Worm (Caenorhabditis elegans) whole organism, L4 larva: ENCODE results near the gene nas-9.

Experiments
- F10B5.3 ChIP-seq: sonication (generic microtip); optimal IDR thresholded peaks from 2 replicates; lab custom pipeline; 2016; ENCODE audit warnings: mild to moderate bottlenecking, missing genetic modification characterization, missing compliant biosample characterization
- F26F4.8 ChIP-seq: fragments of 200-800 bp; sonication (Bioruptor generic); conservative IDR thresholded peaks from 2 replicates; pipeline ENCODE4 v1.3.6; 2022; ENCODE audit warnings: missing genetic modification characterization, missing compliant biosample characterization
- F37D6.2 ChIP-seq: sonication (generic microtip); optimal IDR thresholded peaks from 2 replicates; lab custom pipeline; 2016; ENCODE audit warnings: mild to moderate bottlenecking, missing genetic modification characterization, missing compliant biosample characterization
- F44E2.7 ChIP-seq: fragments of 200-800 bp; sonication (Bioruptor generic); IDR thresholded peaks from 2 replicates; pipeline ENCODE4 v2.1.2; 2022; ENCODE audit warnings: missing genetic modification characterization, missing compliant biosample characterization
- Y105C5A.15 ChIP-seq: fragments of 200-800 bp; sonication (Bioruptor generic); IDR thresholded peaks from 2 replicates; pipeline ENCODE4 v1.3.6; 2022; ENCODE audit warnings: missing genetic modification characterization, missing compliant biosample characterization
- Y5F2A.4 ChIP-seq: fragments of 200-800 bp; sonication (Bioruptor generic); optimal IDR thresholded peaks from 2 replicates; lab custom pipeline; 2018; ENCODE audit warnings: mild to moderate bottlenecking, missing genetic modification characterization, missing compliant biosample characterization
- Y75B8A.6 ChIP-seq: fragments of 200-800 bp; sonication (Bioruptor generic); IDR thresholded peaks from 2 replicates; pipeline ENCODE4 v1.3.6; 2022; ENCODE audit warnings: missing genetic modification reagents, missing genetic modification characterization, missing compliant biosample characterization
- ZK337.2 ChIP-seq: fragments of 200-800 bp; sonication (Bioruptor generic); IDR thresholded peaks from 2 replicates; pipeline ENCODE4 v1.3.6; 2022; ENCODE audit warnings: missing genetic modification reagents, missing genetic modification characterization, missing compliant biosample characterization
- ZK546.5 ChIP-seq, 2 experiments: sonication (generic microtip); optimal IDR thresholded peaks; 2 replicates each; lab custom pipeline; 2017; ENCODE audit warnings: missing biosample characterization in 2 of 2, missing genetic modification characterization in 2 of 2
- aha-1 ChIP-seq: fragments of 150-350 bp; peaks from one replicate; lab custom pipeline; 2014; ENCODE audit warnings: missing biosample characterization, missing genetic modification characterization
- attf-4 ChIP-seq: sonication (generic microtip); optimal IDR thresholded peaks from 3 replicates; lab custom pipeline; 2017; ENCODE audit warnings: missing biosample characterization, missing genetic modification characterization
- cey-2 ChIP-seq: sonication (generic microtip); optimal IDR thresholded peaks from 3 replicates; lab custom pipeline; 2017; ENCODE audit warnings: missing genetic modification characterization, mild to moderate bottlenecking, missing compliant biosample characterization, antibody characterized with exemption, borderline replicate concordance; ENCODE audit not compliant: insufficient read depth
- daf-16 ChIP-seq, 3 experiments: sonication (generic microtip); optimal IDR thresholded peaks; 2 replicates each; lab custom pipeline; 2016 to 2017; ENCODE audit warnings: missing genetic modification characterization in 3 of 3, missing genetic modification reagents in 3 of 3, mild to moderate bottlenecking in 2 of 3, missing compliant biosample characterization in 2 of 3, missing biosample characterization in 1 of 3, moderate library complexity in 1 of 3
- dmd-8 ChIP-seq: fragments of 200-800 bp; sonication (Bioruptor generic); IDR thresholded peaks from 2 replicates; pipeline ENCODE4 v1.3.6; 2022; ENCODE audit warnings: missing genetic modification characterization, missing compliant biosample characterization
- dmd-9 ChIP-seq: fragments of 200-800 bp; sonication (Bioruptor generic); IDR thresholded peaks from 2 replicates; pipeline ENCODE4 v1.3.6; 2022; ENCODE audit warnings: missing genetic modification reagents, missing genetic modification characterization, missing compliant biosample characterization
- egl-43 ChIP-seq: fragments of 200-800 bp; sonication (Bioruptor generic); IDR thresholded peaks from 2 replicates; pipeline ENCODE4 v1.3.6; 2022; ENCODE audit warnings: missing genetic modification reagents, missing genetic modification characterization, missing compliant biosample characterization
- fkh-10 ChIP-seq: fragments of 150-350 bp; optimal IDR thresholded peaks from 2 replicates; lab custom pipeline; 2014; ENCODE audit warnings: missing biosample characterization, missing genetic modification reagents, missing genetic modification characterization
- fos-1 ChIP-seq: fragments of 150-350 bp; optimal IDR thresholded peaks from 2 replicates; lab custom pipeline; 2014; ENCODE audit warnings: missing biosample characterization, missing genetic modification characterization
- hif-1 ChIP-seq, 2 experiments: sonication (generic microtip); optimal IDR thresholded peaks; 2 replicates each; lab custom pipeline; 2016 to 2017; ENCODE audit warnings: missing compliant biosample characterization in 2 of 2, missing genetic modification characterization in 2 of 2, missing genetic modification reagents in 2 of 2, missing genotype in 2 of 2, mild to moderate bottlenecking in 1 of 2
- hlh-11 ChIP-seq: fragments of 200-800 bp; sonication (Bioruptor generic); optimal IDR thresholded peaks from 2 replicates; lab custom pipeline; 2018; ENCODE audit warnings: mild to moderate bottlenecking, missing genetic modification characterization, missing compliant biosample characterization
- hmg-1.1 ChIP-seq: fragments of 200-800 bp; sonication (Bioruptor generic); IDR thresholded peaks from 2 replicates; pipeline ENCODE4 v1.3.6; 2022; ENCODE audit warnings: missing genetic modification reagents, missing genetic modification characterization, missing compliant biosample characterization
- jun-1 ChIP-seq: fragments of 150-350 bp; optimal IDR thresholded peaks from 2 replicates; lab custom pipeline; 2014; ENCODE audit warnings: missing biosample characterization, missing genetic modification reagents, missing genetic modification characterization
- lim-7 ChIP-seq: fragments of 200-800 bp; sonication (Bioruptor generic); IDR thresholded peaks from 2 replicates; pipeline ENCODE4 v1.3.6; 2022; ENCODE audit warnings: missing genetic modification characterization, missing compliant biosample characterization
- lin-1 ChIP-seq: fragments of 200-800 bp; sonication (Bioruptor generic); IDR thresholded peaks from 2 replicates; pipeline ENCODE4 v1.3.6; 2022; ENCODE audit warnings: missing genetic modification reagents, missing genetic modification characterization, missing compliant biosample characterization
- lin-15B ChIP-seq: fragments of 150-350 bp; sonication (generic microtip); optimal IDR thresholded peaks from 3 replicates; lab custom pipeline; 2014; ENCODE audit warnings: missing biosample characterization, missing genetic modification characterization
- lin-29 ChIP-seq: fragments of 200-800 bp; sonication (Bioruptor generic); IDR thresholded peaks from 2 replicates; pipeline ENCODE4 v1.3.6; 2022; ENCODE audit warnings: missing genetic modification reagents, missing genetic modification characterization, missing compliant biosample characterization
- lin-39 ChIP-seq: fragments of 150-350 bp; optimal IDR thresholded peaks from 2 replicates; lab custom pipeline; 2014; ENCODE audit warnings: missing biosample characterization, missing genetic modification reagents, missing genetic modification characterization
- madf-5 ChIP-seq, 2 experiments: fragments of 200-800 bp; sonication (Bioruptor generic); IDR thresholded peaks; 2 replicates each; pipeline ENCODE4 v1.3.6; 2022; ENCODE audit warnings: missing compliant biosample characterization in 2 of 2, missing genetic modification characterization in 2 of 2
- mdl-1 ChIP-seq, 2 experiments: fragments of 150-350 bp in 1 of 2; sonication (generic microtip) in 1 of 2; optimal IDR thresholded peaks; 2 replicates each; lab custom pipeline; 2014 to 2017; ENCODE audit warnings: missing biosample characterization in 2 of 2, missing genetic modification characterization in 2 of 2
- mdt-29 ChIP-seq: fragments of 200-800 bp; sonication (Bioruptor generic); IDR thresholded peaks from 2 replicates; pipeline ENCODE4 v1.3.6; 2022; ENCODE audit warnings: missing genetic modification reagents, missing genetic modification characterization, missing compliant biosample characterization
- mxl-3 ChIP-seq: fragments of 200-800 bp; sonication (Bioruptor generic); optimal IDR thresholded peaks from 2 replicates; lab custom pipeline; 2018; ENCODE audit warnings: mild to moderate bottlenecking, missing genetic modification characterization, missing compliant biosample characterization
- nhr-10 ChIP-seq: fragments of 150-350 bp; optimal IDR thresholded peaks from 2 replicates; lab custom pipeline; 2014; ENCODE audit warnings: missing biosample characterization, missing genetic modification characterization
- nhr-11 ChIP-seq: fragments of 150-350 bp; optimal IDR thresholded peaks from 2 replicates; lab custom pipeline; 2014; ENCODE audit warnings: missing biosample characterization, missing genetic modification characterization
- nhr-237 ChIP-seq: sonication (generic microtip); optimal IDR thresholded peaks from 2 replicates; lab custom pipeline; 2017; ENCODE audit warnings: missing biosample characterization, missing genetic modification characterization
- nhr-28 ChIP-seq: fragments of 150-350 bp; optimal IDR thresholded peaks from 2 replicates; lab custom pipeline; 2014; ENCODE audit warnings: missing biosample characterization, missing genetic modification characterization
- nhr-6 ChIP-seq: fragments of 150-350 bp; optimal IDR thresholded peaks from 2 replicates; lab custom pipeline; 2014; ENCODE audit warnings: missing biosample characterization, missing genetic modification characterization
- nhr-76 ChIP-seq: fragments of 150-350 bp; optimal IDR thresholded peaks from 2 replicates; lab custom pipeline; 2014; ENCODE audit warnings: missing biosample characterization, missing genetic modification characterization
- saeg-2 ChIP-seq: fragments of 200-800 bp; sonication (Bioruptor generic); IDR thresholded peaks from 2 replicates; pipeline ENCODE4 v1.3.6; 2022; ENCODE audit warnings: missing genetic modification reagents, missing genetic modification characterization, missing compliant biosample characterization
- sdz-12 ChIP-seq: fragments of 200-800 bp; sonication (Bioruptor generic); optimal IDR thresholded peaks from 2 replicates; lab custom pipeline; 2018; ENCODE audit warnings: mild to moderate bottlenecking, missing genetic modification characterization, missing compliant biosample characterization
- set-16 ChIP-seq: fragments of 200-800 bp; sonication (Bioruptor generic); IDR thresholded peaks from 2 replicates; pipeline ENCODE4 v1.3.6; 2022; ENCODE audit warnings: missing genetic modification reagents, missing genetic modification characterization, missing compliant biosample characterization
- spr-1 ChIP-seq: sonication (generic microtip); optimal IDR thresholded peaks from 2 replicates; lab custom pipeline; 2016; ENCODE audit warnings: mild to moderate bottlenecking, missing genetic modification characterization, missing compliant biosample characterization
- unc-130 ChIP-seq: sonication (generic microtip); optimal IDR thresholded peaks from 2 replicates; lab custom pipeline; 2016; ENCODE audit warnings: missing genetic modification reagents, missing genetic modification characterization, missing compliant biosample characterization
- vab-7 ChIP-seq: fragments of 200-800 bp; sonication (Bioruptor generic); IDR thresholded peaks from 2 replicates; pipeline ENCODE4 v1.3.6; 2022; ENCODE audit warnings: missing genetic modification reagents, missing genetic modification characterization, missing compliant biosample characterization
- zfp-2 ChIP-seq: sonication (generic microtip); optimal IDR thresholded peaks from 2 replicates; lab custom pipeline; 2016; ENCODE audit warnings: mild to moderate bottlenecking, missing genetic modification characterization, missing compliant biosample characterization
- zip-11 ChIP-seq: fragments of 200-800 bp; sonication (Bioruptor generic); IDR thresholded peaks from 2 replicates; pipeline ENCODE4 v1.3.6; 2022; ENCODE audit warnings: missing genetic modification characterization, missing compliant biosample characterization
- zip-2 ChIP-seq: fragments of 150-350 bp; optimal IDR thresholded peaks from 2 replicates; lab custom pipeline; 2014; ENCODE audit warnings: missing biosample characterization, missing genetic modification characterization
- ztf-11 ChIP-seq: fragments of 150-350 bp; optimal IDR thresholded peaks from 2 replicates; lab custom pipeline; 2014; ENCODE audit warnings: missing biosample characterization, missing genetic modification characterization
- ztf-7 ChIP-seq: fragments of 150-350 bp; optimal IDR thresholded peaks from 2 replicates; lab custom pipeline; 2014; ENCODE audit warnings: missing biosample characterization, missing genetic modification characterization

Gene nas-9

ce11 chrV:4867535-4867934 lies 27.7 kb upstream of the nas-9 start:
- no peak for TF ChIP-seq sdz-12
- TF ChIP-seq lin-29 (GFP tag; lab: Robert Waterston, UW), result no peak
- TF ChIP-seq dmd-9 (GFP tag; lab: Robert Waterston, UW), result no peak
- TF ChIP-seq Y5F2A.4 (GFP tag; lab: Kevin White, UChicago), result no peak
- no peak for TF ChIP-seq lim-7 (GFP tag; lab: Robert Waterston, UW)
- TF ChIP-seq F44E2.7 (GFP tag; lab: Robert Waterston, UW), result no peak
- TF ChIP-seq jun-1 (tag; lab: Kevin White, UChicago), result no peak
- TF ChIP-seq aha-1, result no peak
- no peak for TF ChIP-seq egl-43 (GFP tag; lab: Robert Waterston, UW)
- no peak for TF ChIP-seq hif-1 (tag; optimal IDR thresholded peaks at IDR 0.05; lab: Kevin White, UChicago)
- no peak for TF ChIP-seq saeg-2 (GFP tag; lab: Robert Waterston, UW)
- no peak for TF ChIP-seq set-16 (GFP tag; lab: Robert Waterston, UW)
- TF ChIP-seq nhr-28 (tag; lab: Kevin White, UChicago), result no peak
- no peak for TF ChIP-seq hlh-11

- TF ChIP-seq lin-15B (tag; lab: Kevin White, UChicago), result no peak
- no peak for TF ChIP-seq attf-4
- peak; percentile 39 for TF ChIP-seq mxl-3
- no peak for TF ChIP-seq unc-130 (GFP tag; lab: Kevin White, UChicago)
- TF ChIP-seq, all 104 proteins: peak for 1
Measured at ce11 chrV:4865364-4865763, 25.6 kb upstream of the nas-9 start, which contains the start of gene srd-32. srd-32 (plus strand) TSS chrV:4865664.

ce11 chrV:4864330-4864729 lies 24.5 kb upstream of the nas-9 start:
- TF ChIP-seq ZK546.5 (tag; optimal IDR thresholded peaks at IDR 0.05; lab: Kevin White, UChicago), result no peak
- no peak for TF ChIP-seq nhr-11 (tag; lab: Kevin White, UChicago)
- TF ChIP-seq sdz-12, result no peak
- no peak for TF ChIP-seq lin-39 (tag; lab: Kevin White, UChicago)
- TF ChIP-seq fos-1, result no peak
- TF ChIP-seq nhr-76, result no peak
- TF ChIP-seq zfp-2 (tag; lab: Kevin White, UChicago), result no peak
- no peak for TF ChIP-seq F37D6.2 (tag; lab: Kevin White, UChicago)
- no peak for TF ChIP-seq lin-15B (tag; lab: Kevin White, UChicago)
- TF ChIP-seq Y75B8A.6 (GFP tag; lab: Robert Waterston, UW), result no peak
- no peak for TF ChIP-seq nhr-28 (tag; lab: Kevin White, UChicago)
- TF ChIP-seq dmd-8 (GFP tag; lab: Robert Waterston, UW), result no peak
- TF ChIP-seq Y105C5A.15 (GFP tag; lab: Robert Waterston, UW), result no peak
- TF ChIP-seq lin-1 (GFP tag; lab: Robert Waterston, UW), result no peak
- TF ChIP-seq fkh-10 (GFP tag; lab: Kevin White, UChicago), result no peak
- no peak for TF ChIP-seq F10B5.3 (tag; lab: Kevin White, UChicago)

ce11 chrV:4862737-4863136 lies 22.9 kb upstream of the nas-9 start, which contains the start of gene C37H5.13:
C37H5.13 (minus strand) TSS chrV:4862965.
- TF ChIP-seq nhr-6 (tag; lab: Kevin White, UChicago), result no peak
- TF ChIP-seq ztf-11 (tag; lab: Kevin White, UChicago), result no peak
- TF ChIP-seq mdt-29 (GFP tag; lab: Robert Waterston, UW), result no peak
- no peak for TF ChIP-seq vab-7
- TF ChIP-seq cey-2 (tag; lab: Kevin White, UChicago), result no peak
- TF ChIP-seq nhr-237, result no peak
- TF ChIP-seq fos-1, result no peak
- TF ChIP-seq nhr-11 (tag; lab: Kevin White, UChicago), result peak; percentile 11
- no peak for TF ChIP-seq madf-5 (GFP tag; IDR thresholded peaks at IDR 0.05; lab: Robert Waterston, UW)
- no peak for TF ChIP-seq zip-11 (GFP tag; lab: Robert Waterston, UW)
- peak in 1 of 2 experiments; percentile 2 for TF ChIP-seq hif-1 (tag; optimal IDR thresholded peaks at IDR 0.05; lab: Kevin White, UChicago)
- peak in 1 of 2 experiments; percentile 27 for TF ChIP-seq mdl-1 (tag; optimal IDR thresholded peaks at IDR 0.05; lab: Kevin White, UChicago)
- TF ChIP-seq zip-2 (tag; lab: Kevin White, UChicago), result no peak
- TF ChIP-seq Y105C5A.15 (GFP tag; lab: Robert Waterston, UW), result no peak
- no peak for TF ChIP-seq F26F4.8 (GFP tag; lab: Robert Waterston, UW)
- no peak for TF ChIP-seq nhr-10 (tag; lab: Kevin White, UChicago)
- no peak for TF ChIP-seq hmg-1.1 (GFP tag; lab: Robert Waterston, UW)
- no peak for TF ChIP-seq daf-16 (GFP tag; optimal IDR thresholded peaks at IDR 0.05; lab: Kevin White, UChicago)
- TF ChIP-seq daf-16 (tag; optimal IDR thresholded peaks at IDR 0.05; lab: Kevin White, UChicago), result peak; percentile 42
- TF ChIP-seq spr-1, result no peak
- no peak for TF ChIP-seq ZK337.2 (GFP tag; lab: Robert Waterston, UW)
- peak; percentile 56 for TF ChIP-seq ztf-7 (tag; lab: Kevin White, UChicago)
